Fruit fly (Drosophila melanogaster) whole organism, embryonic: Measurements from ENCODE around the gene Mer.

ENCODE experiments used
- Atf-2 ChIP-seq: fragments of 200-800 bp; sonication (Bioruptor generic); optimal IDR thresholded peaks from 2 replicates; lab custom pipeline; 2016; ENCODE audit warnings: missing biosample characterization, missing genetic modification characterization
- Awh ChIP-seq: fragments of 200-800 bp; sonication (Bioruptor generic); IDR thresholded peaks from 2 replicates; pipeline ENCODE4, ENCODE4 v1.3.6; 2022; ENCODE audit warnings: missing biosample characterization, missing genetic modification characterization
- Bgb ChIP-seq: fragments of 200-800 bp; sonication (Bioruptor generic); IDR thresholded peaks from 2 replicates; pipeline ENCODE4 v1.3.6; 2022; ENCODE audit warnings: missing biosample characterization, missing genetic modification characterization; ENCODE audit not compliant: partially characterized antibody
- CG11695 ChIP-seq: fragments of 200-800 bp; sonication (Bioruptor generic); IDR thresholded peaks from 3 replicates; pipeline ENCODE4 v1.3.6; 2022; ENCODE audit warnings: missing biosample characterization, missing genetic modification characterization
- CG11696 ChIP-seq: fragments of 200-800 bp; sonication (Bioruptor generic); IDR thresholded peaks from 2 replicates; pipeline ENCODE4 v1.3.6; 2022; ENCODE audit warnings: missing biosample characterization, missing genetic modification characterization
- CG12236 ChIP-seq: fragments of 200-800 bp; sonication (Bioruptor generic); optimal IDR thresholded peaks from 2 replicates; lab custom pipeline; 2016; ENCODE audit warnings: missing biosample characterization, missing genetic modification characterization
- CG13894 ChIP-seq: fragments of 200-800 bp; sonication (Bioruptor generic); optimal IDR thresholded peaks from 3 replicates; lab custom pipeline; 2018; ENCODE audit warnings: missing biosample characterization, mild to moderate bottlenecking, missing genetic modification characterization, moderate library complexity
- CG14050 ChIP-seq: fragments of 200-800 bp; sonication (Bioruptor generic); IDR thresholded peaks from 3 replicates; pipeline ENCODE4 v1.3.6; 2022; ENCODE audit warnings: missing biosample characterization, missing genetic modification characterization
- CG14710 ChIP-seq: fragments of 200-800 bp; sonication (Bioruptor generic); optimal IDR thresholded peaks from 3 replicates; lab custom pipeline; 2019; ENCODE audit warnings: missing biosample characterization, mild to moderate bottlenecking, missing genetic modification characterization, moderate library complexity
- CG15269 ChIP-seq: fragments of 200-800 bp; sonication (Bioruptor generic); optimal IDR thresholded peaks from 2 replicates; lab custom pipeline; 2018; ENCODE audit warnings: missing biosample characterization, mild to moderate bottlenecking, missing genetic modification characterization, moderate library complexity
- CG15601 ChIP-seq: fragments of 200-800 bp; sonication (Bioruptor generic); optimal IDR thresholded peaks from 3 replicates; lab custom pipeline; 2019; ENCODE audit warnings: missing biosample characterization, mild to moderate bottlenecking, missing genetic modification characterization, moderate library complexity
- CG6854 ChIP-seq: fragments of 200-800 bp; sonication (Bioruptor generic); optimal IDR thresholded peaks from 3 replicates; lab custom pipeline; 2017; ENCODE audit warnings: missing biosample characterization, mild to moderate bottlenecking, missing genetic modification characterization
- CG7963 ChIP-seq: fragments of 200-800 bp; sonication (Bioruptor generic); IDR thresholded peaks from 3 replicates; pipeline ENCODE4 v1.3.6; 2022; ENCODE audit warnings: missing biosample characterization, missing genetic modification characterization; ENCODE audit not compliant: partially characterized antibody
- CG8281 ChIP-seq: fragments of 200-800 bp; sonication (Bioruptor generic); optimal IDR thresholded peaks from 2 replicates; lab custom pipeline; 2018; ENCODE audit warnings: missing biosample characterization, mild to moderate bottlenecking, missing genetic modification characterization, moderate library complexity
- CG8388 ChIP-seq: fragments of 200-800 bp; sonication (Bioruptor generic); optimal IDR thresholded peaks from 2 replicates; lab custom pipeline; 2019; ENCODE audit warnings: missing biosample characterization, mild to moderate bottlenecking, missing genetic modification characterization, moderate library complexity
- CG8924 ChIP-seq: fragments of 200-800 bp; optimal IDR thresholded peaks from 3 replicates; lab custom pipeline; 2019; ENCODE audit warnings: missing biosample characterization, mild to moderate bottlenecking, missing genetic modification characterization, moderate library complexity
- ERR ChIP-seq: fragments of 200-800 bp; sonication (Bioruptor generic); optimal IDR thresholded peaks from 2 replicates; lab custom pipeline; 2016; ENCODE audit warnings: missing biosample characterization, missing genetic modification characterization
- Ets97D ChIP-seq: fragments of 200-800 bp; sonication (Bioruptor generic); optimal IDR thresholded peaks from 3 replicates; lab custom pipeline; 2016; ENCODE audit warnings: missing biosample characterization, missing genetic modification characterization
- Fer3 ChIP-seq: fragments of 200-800 bp; sonication (Bioruptor generic); optimal IDR thresholded peaks from 2 replicates; lab custom pipeline; 2018; ENCODE audit warnings: missing biosample characterization, mild to moderate bottlenecking, missing genetic modification characterization, moderate library complexity
- HLH4C ChIP-seq: fragments of 200-800 bp; sonication (Bioruptor generic); IDR thresholded peaks from 3 replicates; pipeline ENCODE4 v1.3.6; 2022; ENCODE audit warnings: missing biosample characterization, missing genetic modification characterization; ENCODE audit not compliant: partially characterized antibody
- HmgD ChIP-seq: fragments of 200-800 bp; sonication (Bioruptor generic); optimal IDR thresholded peaks from 3 replicates; lab custom pipeline; 2016; ENCODE audit warnings: missing biosample characterization, missing genetic modification characterization
- Kr ChIP-seq: fragments of 200-800 bp; sonication (Bioruptor generic); optimal IDR thresholded peaks from 2 replicates; lab custom pipeline; 2017; ENCODE audit warnings: missing biosample characterization, mild to moderate bottlenecking, missing genetic modification characterization
- MBD-R2 ChIP-seq: fragments of 200-800 bp; sonication (Bioruptor generic); IDR thresholded peaks from 2 replicates; pipeline ENCODE4 v1.3.6; 2022; ENCODE audit warnings: missing biosample characterization, missing genetic modification characterization
- Oaz ChIP-seq: fragments of 200-800 bp; sonication (Bioruptor generic); IDR thresholded peaks from 2 replicates; pipeline ENCODE4 v1.3.6; 2022; ENCODE audit warnings: missing biosample characterization, missing genetic modification characterization
- Oli ChIP-seq: fragments of 200-800 bp; sonication (Bioruptor generic); optimal IDR thresholded peaks from 2 replicates; lab custom pipeline; 2018; ENCODE audit warnings: missing biosample characterization, mild to moderate bottlenecking, missing genetic modification characterization, moderate library complexity
- Scr ChIP-seq: fragments of 200-800 bp; sonication (Bioruptor generic); IDR thresholded peaks from 2 replicates; pipeline ENCODE4 v1.3.6; 2022; ENCODE audit warnings: missing biosample characterization, missing genetic modification characterization; ENCODE audit not compliant: partially characterized antibody
- Tbp ChIP-seq: fragments of >200 bp; optimal IDR thresholded peaks from 2 replicates; lab custom pipeline; 2018; ENCODE audit warnings: missing biosample characterization, missing genetic modification characterization
- Trl ChIP-seq, 3 experiments: fragments of >200 bp in 2 of 3; fragments of 200-800 bp in 1 of 3; sonication (Bioruptor generic) in 1 of 3; optimal IDR thresholded peaks; 2 replicates in 1 of 3; 3 replicates in 2 of 3; lab custom pipeline; 2016 to 2017; ENCODE audit warnings: missing biosample characterization in 1 of 3, missing genetic modification characterization in 1 of 3
- al ChIP-seq: fragments of 200-800 bp; sonication (Bioruptor generic); IDR thresholded peaks from 2 replicates; pipeline ENCODE4 v1.3.6; 2022; ENCODE audit warnings: missing biosample characterization, missing genetic modification characterization
- aop ChIP-seq: fragments of 200-800 bp; sonication (Bioruptor generic); IDR thresholded peaks from 2 replicates; pipeline ENCODE4 v1.3.6; 2022; ENCODE audit warnings: missing biosample characterization, missing genetic modification characterization
- ci ChIP-seq: fragments of 200-800 bp; sonication (Bioruptor generic); IDR thresholded peaks from 3 replicates; pipeline ENCODE4 v1.3.6; 2022; ENCODE audit warnings: missing biosample characterization, missing genetic modification characterization
- corto ChIP-seq: fragments of 200-800 bp; sonication (Bioruptor generic); optimal IDR thresholded peaks from 2 replicates; lab custom pipeline; 2016; ENCODE audit warnings: missing biosample characterization, mild to moderate bottlenecking, missing genetic modification characterization, moderate library complexity
- dmrt11E ChIP-seq: fragments of 200-800 bp; sonication (Bioruptor generic); optimal IDR thresholded peaks from 3 replicates; lab custom pipeline; 2018; ENCODE audit warnings: missing biosample characterization, mild to moderate bottlenecking, missing genetic modification characterization, moderate library complexity
- dmrt99B ChIP-seq: fragments of 200-800 bp; sonication (Bioruptor generic); optimal IDR thresholded peaks from 2 replicates; lab custom pipeline; 2018; ENCODE audit warnings: missing biosample characterization, mild to moderate bottlenecking, missing genetic modification characterization, moderate library complexity
- emc ChIP-seq: fragments of 200-800 bp; sonication (Bioruptor generic); optimal IDR thresholded peaks from 2 replicates; lab custom pipeline; 2016; ENCODE audit warnings: missing biosample characterization, missing genetic modification characterization
- gro ChIP-seq: fragments of 200-800 bp; sonication (Bioruptor generic); optimal IDR thresholded peaks from 2 replicates; lab custom pipeline; 2016; ENCODE audit warnings: missing biosample characterization, missing genetic modification characterization
- jumu ChIP-seq: fragments of 200-800 bp; sonication (Bioruptor generic); optimal IDR thresholded peaks from 3 replicates; lab custom pipeline; 2016; ENCODE audit warnings: missing biosample characterization, missing genetic modification characterization
- lbe ChIP-seq: fragments of 200-800 bp; sonication (Bioruptor generic); optimal IDR thresholded peaks from 2 replicates; lab custom pipeline; 2016; ENCODE audit warnings: missing biosample characterization, mild to moderate bottlenecking, missing genetic modification characterization
- lola ChIP-seq, 3 experiments: fragments of >200 bp in 2 of 3; fragments of 200-800 bp in 1 of 3; sonication (Bioruptor generic) in 1 of 3; optimal IDR thresholded peaks; 2 replicates each; lab custom pipeline; 2017 to 2019; ENCODE audit warnings: missing biosample characterization in 3 of 3, missing genetic modification characterization in 3 of 3, mild to moderate bottlenecking in 1 of 3, moderate library complexity in 1 of 3
- sens-2 ChIP-seq: fragments of 200-800 bp; sonication (Bioruptor generic); IDR thresholded peaks from 2 replicates; pipeline ENCODE4 v1.3.6; 2022; ENCODE audit warnings: missing biosample characterization, missing genetic modification characterization
- shn ChIP-seq: fragments of 200-800 bp; sonication (Bioruptor generic); optimal IDR thresholded peaks from 3 replicates; lab custom pipeline; 2016; ENCODE audit warnings: missing biosample characterization, missing genetic modification characterization
- slp2 ChIP-seq: fragments of 200-800 bp; sonication (Bioruptor generic); optimal IDR thresholded peaks from 2 replicates; lab custom pipeline; 2016; ENCODE audit warnings: missing biosample characterization, missing genetic modification characterization
- tgo ChIP-seq: fragments of 200-800 bp; sonication (Bioruptor generic); IDR thresholded peaks from 3 replicates; pipeline ENCODE4 v1.3.6; 2022; ENCODE audit warnings: missing biosample characterization, missing genetic modification characterization
- tin ChIP-seq: fragments of 200-800 bp; sonication (Bioruptor generic); optimal IDR thresholded peaks from 3 replicates; lab custom pipeline; 2016; ENCODE audit warnings: missing biosample characterization, missing genetic modification characterization
- tna ChIP-seq: fragments of 200-800 bp; sonication (Bioruptor generic); IDR thresholded peaks from 2 replicates; pipeline ENCODE4 v1.3.6; 2022; ENCODE audit warnings: missing biosample characterization, missing genetic modification characterization; ENCODE audit not compliant: partially characterized antibody
- toy ChIP-seq: fragments of 200-800 bp; sonication (Bioruptor generic); IDR thresholded peaks from 2 replicates; pipeline ENCODE4 v1.3.6; 2022; ENCODE audit warnings: missing biosample characterization, missing genetic modification characterization
- tx ChIP-seq: fragments of 200-800 bp; sonication (Bioruptor generic); optimal IDR thresholded peaks from 2 replicates; lab custom pipeline; 2016; ENCODE audit warnings: missing biosample characterization, missing genetic modification characterization
- wor ChIP-seq: fragments of 200-800 bp; sonication (Bioruptor generic); IDR thresholded peaks from 2 replicates; pipeline ENCODE4 v1.3.6; 2022; ENCODE audit warnings: missing biosample characterization, missing genetic modification characterization

Mer gene

dm6 chrX:19692951-19693698 lies at the start of gene Mer (continued):
- peak; percentile 84 for TF ChIP-seq CG13894 (tag; lab: Kevin White, UChicago)
- peak; percentile 76 for TF ChIP-seq tin (GFP tag; lab: Kevin White, UChicago)
- TF ChIP-seq Awh (GFP tag; lab: Robert Waterston, UW), result peak; percentile 79
- TF ChIP-seq tgo (GFP tag; lab: Robert Waterston, UW), result peak; percentile 79
- peak; percentile 73 for TF ChIP-seq CG8388 (GFP tag; lab: Kevin White, UChicago)
- TF ChIP-seq HLH4C (GFP tag; lab: Robert Waterston, UW), result no peak
- peak in 1 of 3 experiments; percentile 74 for TF ChIP-seq lola (GFP tag; optimal IDR thresholded peaks at IDR 0.05; lab: Kevin White, UChicago)
- no peak for TF ChIP-seq Trl (optimal IDR thresholded peaks at IDR 0.05; lab: Kevin White, UChicago)
- TF ChIP-seq Trl (GFP tag; optimal IDR thresholded peaks at IDR 0.05; lab: Kevin White, UChicago), result peak; percentile 89
- TF ChIP-seq Atf-2 (GFP tag; lab: Kevin White, UChicago), result peak; percentile 65
- peak; percentile 79 for TF ChIP-seq ERR (GFP tag; lab: Kevin White, UChicago)
- TF ChIP-seq toy, result no peak
- no peak for TF ChIP-seq CG7963 (GFP tag; lab: Robert Waterston, UW)
- TF ChIP-seq slp2 (GFP tag; lab: Kevin White, UChicago), result peak; percentile 69
- peak; percentile 89 for TF ChIP-seq ci
- TF ChIP-seq emc (GFP tag; lab: Kevin White, UChicago), result peak; percentile 59
- peak; percentile 76 for TF ChIP-seq Oli (tag; lab: Kevin White, UChicago)
- no peak for TF ChIP-seq Kr (GFP tag; lab: Kevin White, UChicago)
- peak; percentile 13; the same call in 1 of the 2 replicates for TF ChIP-seq Bgb (GFP tag; lab: Robert Waterston, UW)
- peak; percentile 75 for TF ChIP-seq CG6854 (GFP tag; lab: Kevin White, UChicago)
- TF ChIP-seq Ets97D, result peak; percentile 48
- 0 out of 2 replicates have a peak, but pooled peaks have one; percentile 58 for TF ChIP-seq sens-2 (GFP tag; lab: Robert Waterston, UW)
- peak; percentile 88 for TF ChIP-seq MBD-R2 (GFP tag; lab: Robert Waterston, UW)
- TF ChIP-seq dmrt99B, result peak; percentile 84
- TF ChIP-seq CG14050, result peak; percentile 80
- peak; percentile 63 for TF ChIP-seq CG8281
- TF ChIP-seq Oaz, result peak; percentile 67
- peak; percentile 92 for TF ChIP-seq CG11695 (GFP tag; lab: Robert Waterston, UW)
- no peak for TF ChIP-seq CG11696 (GFP tag; lab: Robert Waterston, UW)
- peak; percentile 73 for TF ChIP-seq tx
- TF ChIP-seq Tbp (GFP tag; lab: Kevin White, UChicago), result no peak
- no peak for TF ChIP-seq Scr (GFP tag; lab: Robert Waterston, UW)
- TF ChIP-seq aop (GFP tag; lab: Robert Waterston, UW), result no peak
- peak; percentile 76 for TF ChIP-seq dmrt11E
- TF ChIP-seq lbe (GFP tag; lab: Kevin White, UChicago), result peak; percentile 3
- TF ChIP-seq CG15601 (tag; lab: Kevin White, UChicago), result peak; percentile 63
- peak; percentile 89 for TF ChIP-seq shn (GFP tag; lab: Kevin White, UChicago)
- TF ChIP-seq wor (GFP tag; lab: Robert Waterston, UW), result peak; percentile 56; the same call in 1 of the 2 replicates
- peak; percentile 82 for TF ChIP-seq HmgD (GFP tag; lab: Kevin White, UChicago)
- peak; percentile 81 for TF ChIP-seq CG8924 (tag; lab: Kevin White, UChicago)
- TF ChIP-seq CG14710, result peak; percentile 62
- TF ChIP-seq corto (GFP tag; lab: Kevin White, UChicago), result peak; percentile 6
- TF ChIP-seq tna (GFP tag; lab: Robert Waterston, UW), result peak; percentile 38; the same call in 1 of the 2 replicates
- TF ChIP-seq CG12236 (GFP tag; lab: Kevin White, UChicago), result peak; percentile 51
- peak; percentile 85 for TF ChIP-seq jumu (GFP tag; lab: Kevin White, UChicago)
- peak; percentile 86 for TF ChIP-seq CG15269 (tag; lab: Kevin White, UChicago)
- TF ChIP-seq gro (GFP tag; lab: Kevin White, UChicago), result peak; percentile 79
- peak; percentile 81 for TF ChIP-seq Fer3 (tag; lab: Kevin White, UChicago)
- TF ChIP-seq al, result peak; percentile 81
